Fruit fly (Drosophila melanogaster) whole organism, embryonic: ENCODE results near the gene Sec3.

Experiments
- CG13123 ChIP-seq: fragments of 200-800 bp; sonication (Bioruptor generic); optimal IDR thresholded peaks from 2 replicates; lab custom pipeline; 2016; ENCODE audit warnings: missing biosample characterization, missing genetic modification characterization
- CG17802 ChIP-seq: fragments of 200-800 bp; sonication (Bioruptor generic); optimal IDR thresholded peaks from 2 replicates; lab custom pipeline; 2018; ENCODE audit warnings: missing biosample characterization, mild to moderate bottlenecking, missing genetic modification characterization, moderate library complexity
- CG18262 ChIP-seq: fragments of 200-800 bp; optimal IDR thresholded peaks from 3 replicates; lab custom pipeline; 2019; ENCODE audit warnings: missing biosample characterization, mild to moderate bottlenecking, missing genetic modification characterization, moderate library complexity
- CG6791 ChIP-seq: fragments of 200-800 bp; sonication (Bioruptor generic); IDR thresholded peaks from 3 replicates; pipeline ENCODE4 v1.3.6; 2022; ENCODE audit warnings: missing biosample characterization, missing genetic modification characterization; ENCODE audit not compliant: partially characterized antibody
- CG7556 ChIP-seq: fragments of 200-800 bp; sonication (Bioruptor generic); optimal IDR thresholded peaks from 2 replicates; lab custom pipeline; 2017; ENCODE audit warnings: missing biosample characterization, mild to moderate bottlenecking, missing genetic modification characterization
- CG9437 ChIP-seq: fragments of 200-800 bp; sonication (Bioruptor generic); optimal IDR thresholded peaks from 2 replicates; lab custom pipeline; 2018; ENCODE audit warnings: missing biosample characterization, mild to moderate bottlenecking, missing genetic modification characterization
- Fer1 ChIP-seq: fragments of 200-800 bp; sonication (Bioruptor generic); optimal IDR thresholded peaks from 2 replicates; lab custom pipeline; 2017; ENCODE audit warnings: missing biosample characterization, mild to moderate bottlenecking, missing genetic modification characterization
- Jarid2 ChIP-seq: fragments of 200-800 bp; sonication (Bioruptor generic); optimal IDR thresholded peaks from 3 replicates; lab custom pipeline; 2017; ENCODE audit warnings: mild to moderate bottlenecking, missing biosample characterization, missing genetic modification reagents, missing genetic modification characterization
- Kr ChIP-seq: fragments of 200-800 bp; sonication (Bioruptor generic); optimal IDR thresholded peaks from 2 replicates; lab custom pipeline; 2017; ENCODE audit warnings: missing biosample characterization, mild to moderate bottlenecking, missing genetic modification characterization
- Nf-YA ChIP-seq: fragments of 200-800 bp; sonication (Bioruptor generic); IDR thresholded peaks from 2 replicates; pipeline ENCODE4 v1.3.6; 2022; ENCODE audit warnings: missing biosample characterization, missing genetic modification characterization
- seq ChIP-seq: fragments of 200-800 bp; sonication (Bioruptor generic); IDR thresholded peaks from 2 replicates; pipeline ENCODE4 v1.3.6; 2022; ENCODE audit warnings: missing biosample characterization, missing genetic modification characterization
- vfl ChIP-seq: fragments of 200-800 bp; sonication (Bioruptor generic); optimal IDR thresholded peaks from 2 replicates; lab custom pipeline; 2016; ENCODE audit warnings: missing biosample characterization, missing genetic modification characterization

dm6 chr3L:17444569-17444968 lies 19.6 kb upstream of the Sec3 start:
- TF ChIP-seq CG18262 (tag; lab: Kevin White, UChicago) (no peak), CG7556 (no peak), Jarid2 (no peak), CG17802 (tag; lab: Kevin White, UChicago) (no peak), CG6791 (GFP tag; lab: Robert Waterston, UW) (no peak), Fer1 (GFP tag; lab: Kevin White, UChicago) (no peak), Kr (GFP tag; lab: Kevin White, UChicago) (no peak), seq (no peak), Nf-YA (GFP tag; lab: Robert Waterston, UW) (no peak), CG13123 (GFP tag; lab: Kevin White, UChicago) (no peak), CG9437 (GFP tag; lab: Kevin White, UChicago) (no peak), vfl (no peak)
